Fruit fly (Drosophila melanogaster) whole organism: Measurements from ENCODE around the gene CG15564.

ENCODE experiments used
- CG8478 ChIP-seq: fragments of >200 bp; optimal IDR thresholded peaks from 2 replicates; lab custom pipeline; 2018; ENCODE audit warnings: inconsistent platforms
- Dll ChIP-seq: fragments of >200 bp; optimal IDR thresholded peaks from 2 replicates; lab custom pipeline; 2017
- psq ChIP-seq: fragments of >200 bp; optimal IDR thresholded peaks from 2 replicates; lab custom pipeline; 2017
- usp ChIP-seq: fragments of >200 bp; optimal IDR thresholded peaks from 2 replicates; lab custom pipeline; 2017; ENCODE audit warnings: missing biosample characterization, missing genetic modification characterization, mixed read lengths

DNA sequence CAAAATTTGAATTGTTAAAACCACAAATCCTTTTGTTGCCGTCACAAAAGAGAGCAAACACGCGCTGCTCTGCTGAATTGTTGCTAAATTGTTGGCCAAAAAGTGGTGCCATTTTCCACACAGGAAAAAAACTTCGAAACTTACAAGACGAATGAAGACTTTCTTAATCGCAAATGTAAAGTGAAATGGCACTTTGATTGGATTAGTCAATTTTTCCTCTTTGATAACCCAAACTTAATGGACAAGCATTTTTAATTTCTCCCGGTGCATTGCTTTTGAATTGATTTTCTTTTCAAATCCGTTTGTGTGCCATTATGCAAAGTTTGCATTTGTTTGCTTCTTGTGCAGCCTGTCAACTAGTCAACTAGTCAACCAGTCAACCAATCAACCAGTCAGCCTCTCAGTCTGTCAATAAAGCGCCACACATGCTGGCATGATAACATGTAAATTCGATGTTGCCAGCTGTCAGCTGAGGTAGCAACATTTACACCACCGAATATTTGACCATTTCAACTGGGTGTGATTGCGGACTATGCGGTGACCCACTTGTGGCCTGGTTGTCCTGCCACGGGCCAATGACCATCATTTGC, 8.0 kb upstream of the CG15564 start:
- TF ChIP-seq usp (GFP tag; lab: Kevin White, UChicago) (no peak), CG8478 (lab: Kevin White, UChicago) (no peak), Dll (lab: Kevin White, UChicago) (no peak), psq (lab: Kevin White, UChicago) (no peak)
